Fruit fly (Drosophila melanogaster): ENCODE data around the gene CG15803.

DNA sequence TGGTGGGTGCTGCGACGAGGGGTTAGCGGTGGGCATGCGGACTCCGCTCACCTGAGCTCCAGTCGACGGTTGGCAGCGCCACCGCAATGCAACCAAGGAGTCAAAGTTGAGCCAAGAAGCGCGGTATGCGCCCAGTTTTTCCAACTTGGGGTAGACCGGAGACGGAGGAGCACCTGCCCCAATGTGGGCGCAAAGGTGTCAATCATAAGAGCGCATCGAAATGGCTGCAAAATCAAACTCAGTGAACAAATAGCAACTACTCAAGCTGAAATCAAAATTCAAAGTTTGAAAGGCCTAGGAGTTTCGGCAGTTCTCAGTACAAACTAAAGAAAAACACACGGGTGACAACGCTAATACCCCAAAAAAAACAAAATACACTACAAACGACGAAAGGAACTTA is 1.2 kb upstream of the CG15803 start, which contains the start of gene hmw:
- TF ChIP-seq psq (optimal IDR thresholded peaks at IDR 0.05) = no peak
- TF ChIP-seq CG8478 (optimal IDR thresholded peaks at IDR 0.05) = no peak
- no peak for TF ChIP-seq Dll (optimal IDR thresholded peaks at IDR 0.05)
- no peak for TF ChIP-seq usp (GFP tag; optimal IDR thresholded peaks at IDR 0.05)
- no peak for TF ChIP-seq pan (optimal IDR thresholded peaks at IDR 0.05)

Data from whole organism.